Worm (Caenorhabditis elegans): ENCODE measurements around the gene ttm-1.

The ttm-1 gene

ce11 chrIII:13002098-13002497, 35.3 kb upstream of the ttm-1 start, which contains the start of gene ZK1010.10:
Gene ZK1010.10 (plus strand): TSS chrIII:13002383.
- peak; percentile 17 for TF ChIP-seq attf-5 (GFP tag; optimal IDR thresholded peaks at IDR 0.05)
- TF ChIP-seq athp-1 (tag; optimal IDR thresholded peaks at IDR 0.05) = no peak
- no peak for TF ChIP-seq rec-8 (tag; optimal IDR thresholded peaks at IDR 0.05)
- peak; percentile 53; the same call in 1 of the 2 replicates for TF ChIP-seq let-526 (GFP tag; IDR thresholded peaks at IDR 0.05)
- TF ChIP-seq dox-1 (GFP tag; IDR thresholded peaks at IDR 0.05) = peak; percentile 17; the same call in 1 of the 2 replicates
- TF ChIP-seq ztf-18 (tag; optimal IDR thresholded peaks at IDR 0.05) = no peak
- peak; percentile 89 for TF ChIP-seq hmg-1.2 (GFP tag; IDR thresholded peaks at IDR 0.05)
- TF ChIP-seq ceh-27 (GFP tag; optimal IDR thresholded peaks at IDR 0.05) = peak; percentile 46
- no peak for TF ChIP-seq ets-4 (GFP tag; optimal IDR thresholded peaks at IDR 0.05)

ce11 chrIII:13000457-13000856, 33.7 kb upstream of the ttm-1 start, which contains the start of gene ZK1010.8:
Gene ZK1010.8 (minus strand): TSS chrIII:13000670.
- TF ChIP-seq bed-1 (GFP tag; IDR thresholded peaks at IDR 0.05) (no peak), sea-2 (GFP tag; IDR thresholded peaks at IDR 0.05) (no peak), F52B5.7 (tag; optimal IDR thresholded peaks at IDR 0.05) (no peak), C06A6.2 (GFP tag; conservative IDR thresholded peaks at IDR 0.05) (no peak), attf-3 (GFP tag; conservative IDR thresholded peaks at IDR 0.05) (no peak), T07F8.4 (tag; optimal IDR thresholded peaks at IDR 0.05) (no peak), Y53F4B.3 (GFP tag; IDR thresholded peaks at IDR 0.05) (no peak), chd-7 (tag; optimal IDR thresholded peaks at IDR 0.05) (no peak), F33H1.4 (GFP tag; IDR thresholded peaks at IDR 0.05) (no peak), rcor-1 (GFP tag; IDR thresholded peaks at IDR 0.05) (no peak), Y79H2A.3 (GFP tag; conservative IDR thresholded peaks at IDR 0.05) (no peak), nhr-27 (tag; optimal IDR thresholded peaks at IDR 0.05) (no peak), nfya-2 (GFP tag; IDR thresholded peaks at IDR 0.05) (no peak), zim-3 (tag; optimal IDR thresholded peaks at IDR 0.05) (no peak), tbp1 (GFP tag; optimal IDR thresholded peaks at IDR 0.05) (no peak), aptf-2 (GFP tag; conservative IDR thresholded peaks at IDR 0.05) (no peak), tlf-1 (GFP tag; optimal IDR thresholded peaks at IDR 0.05) (no peak), C17E4.6 (GFP tag; IDR thresholded peaks at IDR 0.05) (no peak), ets-4 (GFP tag; optimal IDR thresholded peaks at IDR 0.05) (no peak), F57A8.1 (GFP tag; optimal IDR thresholded peaks at IDR 0.05) (no peak)

- no peak for TF ChIP-seq B0261.1 (tag; optimal IDR thresholded peaks at IDR 0.05)
- peak; percentile 59 for TF ChIP-seq zfh-2 (GFP tag; conservative IDR thresholded peaks at IDR 0.05)
- 0 out of 2 replicates have a peak, but pooled peaks have one; percentile 62 for TF ChIP-seq F37B4.10 (GFP tag; IDR thresholded peaks at IDR 0.05)
Observed at ce11 chrIII:12998252-12998651, 31.5 kb upstream of the ttm-1 start.

ce11 chrIII:12993607-12994006, 26.8 kb upstream of the ttm-1 start, which contains the start of gene col-97:
Gene col-97 (minus strand): TSS chrIII:12993707.
- TF ChIP-seq ccch-3 (GFP tag; optimal IDR thresholded peaks at IDR 0.05) (no peak), C17E4.6 (GFP tag; IDR thresholded peaks at IDR 0.05) (no peak), gei-17 (GFP tag; optimal IDR thresholded peaks at IDR 0.05) (no peak), nhr-90 (tag; optimal IDR thresholded peaks at IDR 0.05) (no peak), rpc-1 (optimal IDR thresholded peaks at IDR 0.05) (no peak), rpc-1 (tag; optimal IDR thresholded peaks at IDR 0.05) (no peak), snpc-1.1 (tag; optimal IDR thresholded peaks at IDR 0.05; ENCODE audit: insufficient read depth) (no peak), Y95B8A.8 (GFP tag; IDR thresholded peaks at IDR 0.05) (no peak), B0336.3 (GFP tag; IDR thresholded peaks at IDR 0.05) (no peak), Y56A3A.18 (GFP tag; IDR thresholded peaks at IDR 0.05) (no peak), ceh-100 (GFP tag; IDR thresholded peaks at IDR 0.05) (no peak), him-1 (tag; optimal IDR thresholded peaks at IDR 0.05) (no peak)

Measured in whole organism, young adult.